Worm (Caenorhabditis elegans) whole organism, young adult: ENCODE results near the gene C43G2.3.

Experiments
- F57A8.1 ChIP-seq: fragments of 200-800 bp; sonication (Bioruptor generic); optimal IDR thresholded peaks from 2 replicates; lab custom pipeline; 2018; ENCODE audit warnings: mild to moderate bottlenecking, missing genetic modification characterization, moderate library complexity, missing compliant biosample characterization
- ama-1 ChIP-seq, 3 experiments: fragments of 150-350 bp in 1 of 3; sonication (generic microtip) in 2 of 3; optimal IDR thresholded peaks; 2 replicates each; lab custom pipeline; 2014 to 2018; ENCODE audit warnings: missing biosample characterization in 2 of 3, missing genetic modification characterization in 2 of 3, missing genetic modification reagents in 2 of 3
- dpl-1 ChIP-seq: fragments of 150-350 bp; optimal IDR thresholded peaks from 2 replicates; lab custom pipeline; 2014; ENCODE audit warnings: missing biosample characterization, missing genetic modification reagents, missing genetic modification characterization
- efl-1 ChIP-seq: fragments of 150-350 bp; optimal IDR thresholded peaks from 2 replicates; lab custom pipeline; 2014; ENCODE audit warnings: missing biosample characterization, missing genetic modification reagents, missing genetic modification characterization
- egl-44 ChIP-seq: fragments of 200-800 bp; sonication (Bioruptor generic); IDR thresholded peaks from 2 replicates; pipeline ENCODE4 v1.3.6; 2022; ENCODE audit warnings: missing genetic modification reagents, missing genetic modification characterization, missing compliant biosample characterization
- lsy-27 ChIP-seq: sonication (generic microtip); optimal IDR thresholded peaks from 2 replicates; lab custom pipeline; 2017; ENCODE audit warnings: missing genetic modification characterization, mild to moderate bottlenecking, missing compliant biosample characterization, antibody characterized with exemption, missing genotype, borderline replicate concordance; ENCODE audit not compliant: insufficient read depth
- mes-4 ChIP-seq: sonication (generic microtip); optimal IDR thresholded peaks from 2 replicates; lab custom pipeline; 2016; ENCODE audit warnings: missing genotype, missing genetic modification characterization, missing compliant biosample characterization
- nhr-80 ChIP-seq: sonication (generic microtip); optimal IDR thresholded peaks from 2 replicates; lab custom pipeline; 2016; ENCODE audit warnings: missing genetic modification characterization, missing compliant biosample characterization
- pha-4 ChIP-seq: fragments of 150-350 bp; sonication (generic microtip); optimal IDR thresholded peaks from 2 replicates; lab custom pipeline; 2014; ENCODE audit warnings: missing biosample characterization, missing genetic modification reagents, missing genetic modification characterization
- sdz-38 ChIP-seq: sonication (generic microtip); optimal IDR thresholded peaks from 2 replicates; lab custom pipeline; 2016; ENCODE audit warnings: missing genotype, missing genetic modification characterization, missing compliant biosample characterization
- unc-62 ChIP-seq: fragments of 150-350 bp; optimal IDR thresholded peaks from 2 replicates; lab custom pipeline; 2014; ENCODE audit warnings: missing biosample characterization, missing genetic modification reagents, missing genetic modification characterization
- xnd-1 ChIP-seq: sonication (generic microtip); optimal IDR thresholded peaks from 2 replicates; lab custom pipeline; 2016; ENCODE audit warnings: missing genotype, missing genetic modification reagents, missing genetic modification characterization, missing compliant biosample characterization

DNA sequence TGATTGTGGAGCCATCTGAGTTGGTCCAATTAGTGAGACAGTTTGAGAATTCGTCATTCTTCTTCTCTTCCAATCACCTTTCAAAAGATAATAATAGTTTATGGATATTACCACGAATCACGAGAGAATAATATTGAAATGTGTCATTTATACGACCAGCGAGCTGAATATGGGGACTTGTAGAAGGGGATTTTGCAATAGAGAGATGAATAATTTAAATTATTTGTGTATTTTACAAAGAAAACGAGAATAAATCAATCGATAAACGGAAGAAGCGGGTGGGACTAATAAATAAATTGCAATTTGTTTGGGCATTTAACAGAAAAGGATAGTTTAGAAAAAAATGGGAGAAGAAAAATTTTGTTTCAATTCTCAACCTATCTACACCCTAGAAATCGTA lies 4.6 kb downstream of the C43G2.3 start, which contains the start of gene odr-8:
- TF ChIP-seq nhr-80 (tag; lab: Kevin White, UChicago), result no peak
- TF ChIP-seq F57A8.1 (GFP tag; lab: Kevin White, UChicago), result no peak
- no peak for TF ChIP-seq pha-4 (tag; lab: Kevin White, UChicago)
- no peak for TF ChIP-seq ama-1 (optimal IDR thresholded peaks at IDR 0.05; lab: Kevin White, UChicago)
- TF ChIP-seq ama-1 (GFP tag; optimal IDR thresholded peaks at IDR 0.05; lab: Kevin White, UChicago), result no peak
- TF ChIP-seq lsy-27 (tag; lab: Kevin White, UChicago), result no peak
- TF ChIP-seq xnd-1 (tag; lab: Kevin White, UChicago), result no peak
- TF ChIP-seq mes-4 (tag; lab: Kevin White, UChicago), result no peak
- TF ChIP-seq egl-44, result no peak
- TF ChIP-seq sdz-38, result no peak
- TF ChIP-seq dpl-1 (GFP tag; lab: Kevin White, UChicago), result no peak
- TF ChIP-seq unc-62 (GFP tag; lab: Kevin White, UChicago), result no peak
- no peak for TF ChIP-seq efl-1 (GFP tag; lab: Kevin White, UChicago)
